Worm (Caenorhabditis elegans) whole organism, L3 larva: ENCODE measurements around the gene Y45F10B.59.
A peak's percentile ranks its signal among the peaks of the same experiment; 100 is the strongest.

Experiments used
- R02D3.7 ChIP-seq: fragments of 150-350 bp; optimal IDR thresholded peaks from 2 replicates; lab custom pipeline; 2014; ENCODE audit warnings: missing biosample characterization, missing genetic modification characterization
- ZK546.5 ChIP-seq: sonication (generic microtip); optimal IDR thresholded peaks from 2 replicates; lab custom pipeline; 2017; ENCODE audit warnings: missing biosample characterization, missing genetic modification characterization
- ama-1 ChIP-seq: fragments of 150-350 bp; optimal IDR thresholded peaks from 2 replicates; lab custom pipeline; 2018
- ceh-16 ChIP-seq: sonication (generic microtip); optimal IDR thresholded peaks from 2 replicates; lab custom pipeline; 2017; ENCODE audit warnings: missing biosample characterization, missing genetic modification characterization
- ceh-28 ChIP-seq: fragments of 150-350 bp; optimal IDR thresholded peaks from 2 replicates; lab custom pipeline; 2014; ENCODE audit warnings: missing biosample characterization, missing genetic modification reagents, missing genetic modification characterization
- ceh-9 ChIP-seq: sonication (generic microtip); optimal IDR thresholded peaks from 2 replicates; lab custom pipeline; 2018; ENCODE audit warnings: missing biosample characterization, missing genetic modification characterization
- daf-12 ChIP-seq: fragments of 150-350 bp; optimal IDR thresholded peaks from 2 replicates; lab custom pipeline; 2014; ENCODE audit warnings: missing biosample characterization, missing genetic modification reagents, missing genetic modification characterization
- egl-5 ChIP-seq: fragments of 150-350 bp; optimal IDR thresholded peaks from 2 replicates; lab custom pipeline; 2017; ENCODE audit warnings: missing biosample characterization, missing genetic modification reagents, missing genetic modification characterization, inconsistent platforms
- elt-1 ChIP-seq: fragments of 150-350 bp; optimal IDR thresholded peaks from 2 replicates; lab custom pipeline; 2014; ENCODE audit warnings: missing biosample characterization, missing genetic modification characterization
- elt-2 ChIP-seq: sonication (generic microtip); optimal IDR thresholded peaks from 2 replicates; lab custom pipeline; 2016; ENCODE audit warnings: missing genetic modification reagents, mild to moderate bottlenecking, missing genetic modification characterization, missing compliant biosample characterization
- eor-1 ChIP-seq, 2 experiments: fragments of 150-350 bp; optimal IDR thresholded peaks; 2 replicates each; lab custom pipeline; 2014 to 2018; ENCODE audit warnings: missing biosample characterization in 2 of 2, missing genetic modification characterization in 2 of 2
- fkh-10 ChIP-seq: sonication (generic microtip); optimal IDR thresholded peaks from 2 replicates; lab custom pipeline; 2017; ENCODE audit warnings: missing biosample characterization, missing genetic modification reagents, missing genetic modification characterization
- fkh-2 ChIP-seq: fragments of 150-350 bp; optimal IDR thresholded peaks from 2 replicates; lab custom pipeline; 2014; ENCODE audit warnings: missing biosample characterization, missing genetic modification reagents, missing genetic modification characterization
- fos-1 ChIP-seq: fragments of 150-350 bp; optimal IDR thresholded peaks from 2 replicates; lab custom pipeline; 2014; ENCODE audit warnings: missing biosample characterization, missing genetic modification characterization
- hmg-11 ChIP-seq: sonication (generic microtip); optimal IDR thresholded peaks from 2 replicates; lab custom pipeline; 2016; ENCODE audit warnings: missing genetic modification characterization, missing compliant biosample characterization
- jun-1 ChIP-seq: fragments of 150-350 bp; optimal IDR thresholded peaks from 2 replicates; lab custom pipeline; 2014; ENCODE audit warnings: missing biosample characterization, missing genetic modification reagents, missing genetic modification characterization
- lin-15B ChIP-seq: fragments of 150-350 bp; optimal IDR thresholded peaks from 2 replicates; lab custom pipeline; 2014; ENCODE audit warnings: missing biosample characterization, missing genetic modification characterization
- lsy-12 ChIP-seq: sonication (generic microtip); optimal IDR thresholded peaks from 2 replicates; lab custom pipeline; 2016; ENCODE audit warnings: mild to moderate bottlenecking, missing genetic modification characterization, missing compliant biosample characterization
- nhr-12 ChIP-seq: fragments of 150-350 bp; optimal IDR thresholded peaks from 2 replicates; lab custom pipeline; 2014; ENCODE audit warnings: missing biosample characterization, missing genetic modification characterization
- nhr-23 ChIP-seq: fragments of 150-350 bp; optimal IDR thresholded peaks from 2 replicates; lab custom pipeline; 2014; ENCODE audit warnings: missing biosample characterization, missing genetic modification reagents, missing genetic modification characterization
- nhr-237 ChIP-seq: fragments of 150-350 bp; optimal IDR thresholded peaks from 2 replicates; lab custom pipeline; 2014; ENCODE audit warnings: missing biosample characterization, missing genetic modification characterization
- nhr-25 ChIP-seq: sonication (generic microtip); optimal IDR thresholded peaks from 2 replicates; lab custom pipeline; 2017; ENCODE audit warnings: missing biosample characterization, missing genetic modification characterization
- nhr-43 ChIP-seq: sonication (generic microtip); optimal IDR thresholded peaks from 2 replicates; lab custom pipeline; 2016; ENCODE audit warnings: mild to moderate bottlenecking, missing genetic modification characterization, missing compliant biosample characterization; ENCODE audit not compliant: poor library complexity, severe bottlenecking
- nhr-67 ChIP-seq: fragments of 150-350 bp; optimal IDR thresholded peaks from 2 replicates; lab custom pipeline; 2014; ENCODE audit warnings: missing biosample characterization, missing genetic modification characterization
- nhr-77 ChIP-seq: fragments of 150-350 bp; optimal IDR thresholded peaks from 2 replicates; lab custom pipeline; 2014; ENCODE audit warnings: missing biosample characterization, missing genetic modification characterization
- pha-4 ChIP-seq: fragments of 150-350 bp; optimal IDR thresholded peaks from 2 replicates; lab custom pipeline; 2014; ENCODE audit warnings: missing biosample characterization, missing genetic modification reagents, missing genetic modification characterization
- pqm-1 ChIP-seq: fragments of 150-350 bp; optimal IDR thresholded peaks from 2 replicates; lab custom pipeline; 2017; ENCODE audit warnings: missing biosample characterization, missing genetic modification characterization, inconsistent platforms
- sea-2 ChIP-seq: fragments of 150-350 bp; sonication (generic microtip); optimal IDR thresholded peaks from 4 replicates; lab custom pipeline; 2014; ENCODE audit warnings: missing biosample characterization, missing genetic modification reagents, missing genetic modification characterization
- skn-1 ChIP-seq: fragments of 150-350 bp; optimal IDR thresholded peaks from 2 replicates; lab custom pipeline; 2014; ENCODE audit warnings: missing biosample characterization, missing genetic modification characterization
- snpc-4 ChIP-seq: fragments of 150-350 bp; optimal IDR thresholded peaks from 2 replicates; lab custom pipeline; 2014; ENCODE audit warnings: missing biosample characterization, missing genetic modification characterization
- unc-62 ChIP-seq: fragments of 150-350 bp; sonication (generic microtip); optimal IDR thresholded peaks from 4 replicates; lab custom pipeline; 2014; ENCODE audit warnings: missing biosample characterization, missing genetic modification reagents, missing genetic modification characterization
- zag-1 ChIP-seq: fragments of 150-350 bp; optimal IDR thresholded peaks from 2 replicates; lab custom pipeline; 2014; ENCODE audit warnings: missing biosample characterization, missing genetic modification characterization
- ztf-4 ChIP-seq: fragments of 150-350 bp; optimal IDR thresholded peaks from 2 replicates; lab custom pipeline; 2014; ENCODE audit warnings: missing biosample characterization, missing genetic modification characterization

The Y45F10B.59 gene

ce11 chrIV:13632613-13633012, 30.2 kb downstream of the Y45F10B.59 start:
- TF ChIP-seq pha-4 (peak; percentile 22), ama-1 (lab: Kevin White, UChicago) (no peak)

ce11 chrIV:13633165-13633564, 30.7 kb downstream of the Y45F10B.59 start, which contains the start of gene fbxa-98:
Gene fbxa-98 (plus strand): TSS chrIV:13633407.
- TF ChIP-seq ceh-9 (tag; lab: Kevin White, UChicago) (no peak), ztf-4 (tag; lab: Kevin White, UChicago) (no peak), fkh-10 (GFP tag; lab: Kevin White, UChicago) (no peak), pqm-1 (tag; lab: Kevin White, UChicago) (no peak), unc-62 (GFP tag; lab: Kevin White, UChicago) (no peak), eor-1 (tag; optimal IDR thresholded peaks at IDR 0.05; lab: Kevin White, UChicago) (no peak), nhr-43 (tag; lab: Kevin White, UChicago) (no peak), ZK546.5 (tag; lab: Kevin White, UChicago) (no peak), jun-1 (tag; lab: Kevin White, UChicago) (no peak)

ce11 chrIV:13636975-13637374, 34.6 kb downstream of the Y45F10B.59 start, which contains the start of gene C08F11.7:
Gene C08F11.7 (plus strand): TSS chrIV:13637275.
- TF ChIP-seq jun-1 (tag; lab: Kevin White, UChicago): no peak
- TF ChIP-seq sea-2 (GFP tag; lab: Kevin White, UChicago): no peak

ce11 chrIV:13639027-13639426, 36.6 kb downstream of the Y45F10B.59 start, which contains the start of gene ugt-22:
Gene ugt-22 (plus strand): TSS chrIV:13639260.
- TF ChIP-seq snpc-4 (tag; lab: Kevin White, UChicago) (no peak), pqm-1 (tag; lab: Kevin White, UChicago) (peak; percentile 83), nhr-23 (tag; lab: Kevin White, UChicago) (no peak), lsy-12 (tag; lab: Kevin White, UChicago) (no peak), lin-15B (tag; lab: Kevin White, UChicago) (no peak), hmg-11 (tag; lab: Kevin White, UChicago) (no peak), egl-5 (tag; lab: Kevin White, UChicago) (no peak), nhr-67 (no peak), elt-1 (tag; lab: Kevin White, UChicago) (no peak), sea-2 (GFP tag; lab: Kevin White, UChicago) (no peak), zag-1 (tag; lab: Kevin White, UChicago) (no peak), elt-2 (tag; lab: Kevin White, UChicago) (peak; percentile 86), skn-1 (tag; lab: Kevin White, UChicago) (peak; percentile 22), ceh-9 (tag; lab: Kevin White, UChicago) (no peak)

- TF ChIP-seq nhr-12 (tag; lab: Kevin White, UChicago): no peak
- no peak for TF ChIP-seq nhr-25 (tag; lab: Kevin White, UChicago)
- TF ChIP-seq hmg-11 (tag; lab: Kevin White, UChicago): no peak
- no peak for TF ChIP-seq fkh-2 (tag; lab: Kevin White, UChicago)
- TF ChIP-seq ceh-16 (tag; lab: Kevin White, UChicago): no peak
- no peak for TF ChIP-seq lin-15B (tag; lab: Kevin White, UChicago)
- TF ChIP-seq R02D3.7 (tag; lab: Kevin White, UChicago): no peak
- TF ChIP-seq pha-4: no peak
- no peak for TF ChIP-seq sea-2 (GFP tag; lab: Kevin White, UChicago)
- no peak for TF ChIP-seq nhr-237 (tag; lab: Kevin White, UChicago)
- no peak for TF ChIP-seq egl-5 (tag; lab: Kevin White, UChicago)
- no peak for TF ChIP-seq fos-1 (tag; lab: Kevin White, UChicago)
- no peak for TF ChIP-seq ceh-28 (tag; lab: Kevin White, UChicago)
- no peak for TF ChIP-seq nhr-77 (tag; lab: Kevin White, UChicago)
- no peak for TF ChIP-seq daf-12 (tag; lab: Kevin White, UChicago)
- TF ChIP-seq elt-2 (tag; lab: Kevin White, UChicago): no peak
- TF ChIP-seq, all 47 proteins: peak for 0
Measured at ce11 chrIV:13645823-13646222, 43.4 kb downstream of the Y45F10B.59 start, which contains the start of gene srz-29. Gene srz-29 (minus strand): TSS chrIV:13645923.
